Fruit fly (Drosophila melanogaster) whole organism, adult: ENCODE data around the gene Rpt4.

ENCODE experiments used
- CG11617 ChIP-seq: fragments of 200-800 bp; sonication (Bioruptor generic); optimal IDR thresholded peaks from 2 replicates; lab custom pipeline; 2017; ENCODE audit warnings: mild to moderate bottlenecking, missing biosample characterization, missing genetic modification reagents, missing genetic modification characterization
- CG12768 ChIP-seq: fragments of 200-800 bp; sonication (Bioruptor generic); optimal IDR thresholded peaks from 2 replicates; lab custom pipeline; 2017; ENCODE audit warnings: missing biosample characterization, missing genetic modification characterization, mild to moderate bottlenecking, moderate library complexity, missing genetic modification reagents
- CG14711 ChIP-seq: fragments of 200-800 bp; sonication (Bioruptor generic); optimal IDR thresholded peaks from 2 replicates; lab custom pipeline; 2018; ENCODE audit warnings: missing biosample characterization, mild to moderate bottlenecking, missing genetic modification characterization, moderate library complexity
- CG1620 ChIP-seq: fragments of 200-800 bp; sonication (Bioruptor generic); optimal IDR thresholded peaks from 2 replicates; lab custom pipeline; 2016; ENCODE audit warnings: missing biosample characterization, missing genetic modification characterization
- CG33017 ChIP-seq: fragments of 200-800 bp; sonication (Bioruptor generic); optimal IDR thresholded peaks from 2 replicates; lab custom pipeline; 2018; ENCODE audit warnings: missing biosample characterization, mild to moderate bottlenecking, missing genetic modification characterization, moderate library complexity
- CG5204 ChIP-seq: fragments of 200-800 bp; sonication (Bioruptor generic); optimal IDR thresholded peaks from 2 replicates; lab custom pipeline; 2016; ENCODE audit warnings: missing biosample characterization, missing genetic modification characterization
- CG7045 ChIP-seq: fragments of 200-800 bp; sonication (Bioruptor generic); optimal IDR thresholded peaks from 2 replicates; lab custom pipeline; 2017; ENCODE audit warnings: missing biosample characterization, mild to moderate bottlenecking, missing genetic modification characterization
- CG7101 ChIP-seq: fragments of 200-800 bp; sonication (Bioruptor generic); optimal IDR thresholded peaks from 2 replicates; lab custom pipeline; 2018; ENCODE audit warnings: missing biosample characterization, mild to moderate bottlenecking, missing genetic modification characterization, moderate library complexity
- Clk ChIP-seq: fragments of 200-800 bp; sonication (Bioruptor generic); optimal IDR thresholded peaks from 2 replicates; lab custom pipeline; 2017; ENCODE audit warnings: missing biosample characterization, missing genetic modification characterization
- Crg-1 ChIP-seq: fragments of 200-800 bp; sonication (Bioruptor generic); optimal IDR thresholded peaks from 2 replicates; lab custom pipeline; 2016; ENCODE audit warnings: missing biosample characterization, missing genetic modification characterization
- Hr96 ChIP-seq: fragments of 200-800 bp; sonication (Bioruptor generic); optimal IDR thresholded peaks from 2 replicates; lab custom pipeline; 2016; ENCODE audit warnings: missing biosample characterization, missing genetic modification characterization
- Mnt ChIP-seq: fragments of 200-800 bp; sonication (Bioruptor generic); optimal IDR thresholded peaks from 2 replicates; lab custom pipeline; 2016; ENCODE audit warnings: missing biosample characterization, mild to moderate bottlenecking, missing genetic modification characterization
- bab1 ChIP-seq: fragments of 200-800 bp; sonication (Bioruptor generic); optimal IDR thresholded peaks from 3 replicates; lab custom pipeline; 2019; ENCODE audit warnings: missing biosample characterization, mild to moderate bottlenecking, missing genetic modification characterization, moderate library complexity
- cic ChIP-seq: fragments of 200-800 bp; sonication (Bioruptor generic); optimal IDR thresholded peaks from 2 replicates; lab custom pipeline; 2017; ENCODE audit warnings: missing biosample characterization, mild to moderate bottlenecking, missing genetic modification characterization, moderate library complexity
- cnc ChIP-seq, 2 experiments: fragments of >200 bp; optimal IDR thresholded peaks; 2 replicates each; lab custom pipeline; 2017
- kay ChIP-seq: fragments of 200-800 bp; sonication (Bioruptor generic); peaks from one replicate; lab custom pipeline; 2016; ENCODE audit warnings: missing biosample characterization, missing genetic modification characterization, borderline replicate concordance
- ovo ChIP-seq: fragments of 200-800 bp; sonication (Bioruptor generic); optimal IDR thresholded peaks from 2 replicates; lab custom pipeline; 2016; ENCODE audit warnings: missing biosample characterization, missing genetic modification characterization
- pad ChIP-seq: fragments of 200-800 bp; sonication (Bioruptor generic); optimal IDR thresholded peaks from 3 replicates; lab custom pipeline; 2017; ENCODE audit warnings: missing biosample characterization, missing genetic modification characterization, mild to moderate bottlenecking, moderate library complexity, missing genetic modification reagents
- tj ChIP-seq: fragments of 200-800 bp; sonication (Bioruptor generic); optimal IDR thresholded peaks from 3 replicates; lab custom pipeline; 2017; ENCODE audit warnings: missing biosample characterization, mild to moderate bottlenecking, missing genetic modification characterization, moderate library complexity
- toe ChIP-seq: fragments of 200-800 bp; sonication (Bioruptor generic); optimal IDR thresholded peaks from 2 replicates; lab custom pipeline; 2016; ENCODE audit warnings: missing biosample characterization, missing genetic modification characterization

Rpt4 gene

DNA sequence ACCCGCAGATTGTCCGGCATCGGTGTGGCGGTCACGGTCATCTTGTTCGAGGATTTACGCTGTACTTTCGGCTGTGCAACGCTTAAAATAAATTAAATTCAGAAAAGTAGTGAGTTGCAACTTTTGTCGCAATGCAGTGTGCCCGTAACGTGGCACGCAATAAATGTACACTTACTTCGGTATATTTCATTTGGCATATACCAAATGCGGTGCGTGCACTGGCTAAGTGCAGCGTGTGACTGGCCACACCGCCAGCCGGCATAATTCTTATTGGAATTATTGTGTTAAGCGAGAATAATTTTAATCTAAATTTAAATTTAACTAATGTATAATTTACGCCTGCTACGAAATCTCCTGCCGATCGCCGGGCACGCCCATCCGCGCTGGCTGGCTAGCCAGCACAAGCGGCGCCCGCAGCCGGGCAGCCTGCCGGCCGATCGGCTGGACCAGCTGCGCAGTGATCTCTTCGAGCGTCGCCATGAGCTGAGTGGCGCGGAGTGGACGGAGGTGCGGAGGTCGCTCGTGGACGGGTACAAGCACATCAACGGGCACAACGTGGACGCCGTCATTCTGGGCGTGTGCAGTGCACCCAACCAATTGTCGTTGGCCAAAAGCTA, at the start of gene Rpt4, which contains the start of gene mldr:
Gene Rpt4, minus strand, starts transcription at position 163 of the 617 bp plus-strand sequence.
Gene mldr, plus strand, starts transcription at position 221 of the 617 bp plus-strand sequence.
- TF ChIP-seq CG14711 (tag; lab: Kevin White, UChicago) = no peak
- no peak for TF ChIP-seq CG33017
- no peak for TF ChIP-seq CG12768
- TF ChIP-seq CG1620 (GFP tag; lab: Kevin White, UChicago) = peak; percentile 26
- TF ChIP-seq bab1 = peak; percentile 58
- TF ChIP-seq CG5204 = no peak
- TF ChIP-seq Mnt (GFP tag; lab: Kevin White, UChicago) = peak; percentile 23
- TF ChIP-seq cnc (optimal IDR thresholded peaks at IDR 0.05; lab: Kevin White, UChicago) = peak in 1 of 2 experiments; percentile 71
- TF ChIP-seq Clk (GFP tag; lab: Kevin White, UChicago) = no peak
- TF ChIP-seq Crg-1 = no peak
- TF ChIP-seq tj = peak; percentile 63

DNA sequence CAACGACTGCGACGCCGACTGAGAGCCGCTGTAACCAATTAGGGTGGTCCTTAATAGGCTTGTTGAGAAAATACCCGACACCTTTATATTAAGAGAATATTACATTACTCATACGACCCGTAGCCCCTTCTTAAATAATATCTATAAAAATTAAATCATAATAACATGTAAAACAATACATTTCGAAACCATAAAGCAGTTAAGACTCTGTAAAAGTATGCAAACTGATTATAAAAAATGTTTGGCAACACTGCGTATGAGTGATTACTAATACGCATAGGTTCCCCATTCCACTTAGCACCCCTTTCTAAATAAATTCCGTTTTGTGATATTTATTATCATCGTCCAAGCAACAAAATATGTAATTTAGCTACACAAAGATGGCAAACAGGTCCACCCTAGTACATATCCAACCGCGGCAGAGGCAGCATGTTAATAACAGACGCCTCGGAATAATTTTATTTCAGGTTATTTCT, 49.6 kb upstream of the Rpt4 start:
- TF ChIP-seq CG14711 (tag; lab: Kevin White, UChicago) = peak; percentile 60
- TF ChIP-seq cic = no peak
- peak; percentile 46 for TF ChIP-seq CG1620 (GFP tag; lab: Kevin White, UChicago)
- no peak for TF ChIP-seq ovo
- no peak for TF ChIP-seq Clk (GFP tag; lab: Kevin White, UChicago)
- TF ChIP-seq toe (GFP tag; lab: Kevin White, UChicago) = no peak
- no peak for TF ChIP-seq Mnt (GFP tag; lab: Kevin White, UChicago)
- no peak for TF ChIP-seq kay (GFP tag; lab: Kevin White, UChicago)
- TF ChIP-seq CG33017 = peak; percentile 17
- TF ChIP-seq bab1 = peak; percentile 94
- TF ChIP-seq Crg-1 = peak; percentile 60
- TF ChIP-seq tj = peak; percentile 64
- peak; percentile 77 for TF ChIP-seq pad (GFP tag; lab: Kevin White, UChicago)
- TF ChIP-seq CG12768 = no peak
- TF ChIP-seq cnc (optimal IDR thresholded peaks at IDR 0.05; lab: Kevin White, UChicago) = no peak
- peak; percentile 88 for TF ChIP-seq CG11617 (GFP tag; lab: Kevin White, UChicago)
- TF ChIP-seq Hr96 (GFP tag; lab: Kevin White, UChicago) = peak; percentile 52
- peak; percentile 49 for TF ChIP-seq CG7045 (GFP tag; lab: Kevin White, UChicago)
- peak; percentile 80 for TF ChIP-seq CG7101 (tag; lab: Kevin White, UChicago)
- TF ChIP-seq CG5204 = peak; percentile 51

DNA sequence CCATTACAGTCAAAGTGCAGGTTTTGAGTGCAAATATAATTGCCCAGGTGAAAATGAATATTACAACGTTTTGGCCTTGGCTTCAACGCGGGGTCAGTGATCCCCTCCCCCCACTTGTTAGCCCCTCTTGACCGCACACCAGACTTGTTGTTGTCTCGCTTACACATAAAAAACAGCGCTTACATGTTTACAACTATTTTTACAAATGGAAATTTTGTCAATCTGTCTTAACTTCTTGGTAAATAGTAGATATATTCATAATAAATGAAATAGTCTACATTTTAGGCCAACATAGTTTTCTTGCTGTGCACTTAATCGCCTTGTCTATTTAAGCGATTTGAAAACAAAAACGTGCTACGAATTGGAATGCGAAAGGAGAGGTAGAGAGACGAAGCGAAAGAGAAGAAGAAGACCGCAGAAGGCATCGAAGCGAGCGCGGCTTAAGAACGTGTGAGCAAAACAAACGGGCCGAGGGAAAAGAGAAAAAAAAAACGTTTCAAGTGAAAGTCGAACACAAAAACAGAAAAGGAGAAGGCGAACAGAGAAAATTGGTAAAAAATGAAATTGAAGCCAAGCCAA, 49.0 kb upstream of the Rpt4 start:
- TF ChIP-seq CG5204 (no peak), cnc (optimal IDR thresholded peaks at IDR 0.05; lab: Kevin White, UChicago) (no peak), tj (no peak), CG1620 (GFP tag; lab: Kevin White, UChicago) (peak; percentile 10), bab1 (no peak), CG33017 (peak; percentile 47), CG7101 (tag; lab: Kevin White, UChicago) (peak; percentile 39), CG12768 (no peak), toe (GFP tag; lab: Kevin White, UChicago) (no peak), CG14711 (tag; lab: Kevin White, UChicago) (peak; percentile 63)

DNA sequence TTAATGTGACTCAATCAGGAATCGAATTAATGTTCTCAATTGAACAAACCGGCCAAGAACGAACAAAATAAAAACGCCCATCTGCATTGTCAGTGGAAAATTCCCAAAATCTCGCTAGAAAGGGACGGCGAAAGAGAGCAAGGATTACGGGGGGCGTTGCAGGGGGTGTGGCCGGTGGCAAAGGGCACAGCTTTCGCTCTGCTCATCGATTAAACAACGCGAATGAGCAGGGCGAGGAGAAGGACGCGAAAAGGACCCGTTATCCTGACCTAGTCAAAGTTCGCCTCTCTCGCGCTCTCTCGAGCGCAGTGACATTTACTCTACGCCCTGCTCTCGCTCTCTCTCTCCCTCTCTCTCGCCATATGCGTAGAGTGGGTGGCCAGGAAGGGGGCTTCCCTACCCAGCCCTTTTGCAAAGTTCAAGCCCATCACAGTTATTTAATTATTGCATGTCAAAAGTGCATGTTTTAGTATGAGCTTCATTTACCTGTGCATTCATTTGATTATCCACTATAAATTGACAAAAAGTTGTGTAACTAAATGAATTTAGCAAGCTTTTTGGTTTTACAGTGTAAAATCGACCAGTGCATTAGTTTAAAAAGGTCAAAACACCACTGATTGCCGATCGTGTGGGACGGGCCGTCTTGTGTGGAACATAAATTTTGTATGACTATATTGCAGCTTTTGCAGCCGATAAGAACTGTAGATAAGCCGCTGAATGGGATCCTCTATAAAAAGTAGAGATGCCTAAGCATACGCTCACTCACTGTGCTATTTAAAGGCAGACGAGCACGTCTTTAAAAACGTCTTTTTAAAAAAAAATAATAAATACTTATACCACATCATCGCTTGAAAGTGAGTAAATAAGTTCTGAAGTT, 47.9 kb upstream of the Rpt4 start:
- no peak for TF ChIP-seq cnc (optimal IDR thresholded peaks at IDR 0.05; lab: Kevin White, UChicago)
- peak; percentile 13 for TF ChIP-seq tj
- TF ChIP-seq CG7101 (tag; lab: Kevin White, UChicago) = peak; percentile 17

DNA sequence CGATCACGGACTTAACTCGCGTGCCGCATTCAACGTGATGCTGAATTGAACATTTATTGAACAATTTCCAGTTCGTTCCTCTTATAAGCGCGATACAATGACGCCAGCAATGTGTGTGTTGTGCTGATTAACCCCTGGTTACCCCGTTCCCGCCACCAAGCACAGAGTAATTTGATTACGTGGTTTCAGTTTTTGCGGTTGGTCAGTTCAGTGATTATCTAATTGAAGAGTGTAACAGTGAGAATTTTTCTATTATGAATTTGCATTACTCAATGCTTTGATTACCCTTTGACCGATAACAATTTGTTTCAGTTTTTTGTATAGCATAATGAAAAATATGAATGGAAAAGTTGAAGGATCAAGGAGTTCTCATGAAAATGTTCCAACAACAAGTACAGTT, 46.7 kb upstream of the Rpt4 start, which contains the start of gene CG3842:
Gene CG3842, plus strand, starts transcription at position 61 of the 400 bp plus-strand sequence.
- TF ChIP-seq CG1620 (GFP tag; lab: Kevin White, UChicago) = no peak
- TF ChIP-seq ovo = no peak

DNA sequence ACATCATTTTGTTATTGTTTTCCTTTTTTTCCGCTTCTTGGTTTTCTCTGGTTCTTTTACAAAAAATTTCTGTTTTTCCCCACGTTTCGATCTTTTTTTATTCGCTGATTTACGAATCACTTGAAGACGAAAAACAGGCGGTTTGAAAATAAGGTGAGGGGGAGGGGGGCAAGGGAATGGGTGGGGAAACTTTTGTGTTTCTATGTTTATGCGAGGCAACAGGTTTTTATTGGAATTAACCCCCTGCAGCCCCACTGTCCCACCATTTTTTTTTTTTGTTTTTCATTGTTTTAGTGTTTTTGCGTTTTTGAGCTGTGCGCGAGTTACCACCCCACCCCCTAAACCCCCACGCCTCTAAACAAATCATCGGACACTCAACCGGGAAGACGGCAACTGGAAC, 43.9 kb upstream of the Rpt4 start:
- TF ChIP-seq CG11617 (GFP tag; lab: Kevin White, UChicago) (no peak), CG12768 (no peak)
